Fruit fly (Drosophila melanogaster) whole organism, embryonic: Measurements from ENCODE around the gene Hand.

ENCODE experiments used
- Antp ChIP-seq: fragments of 200-800 bp; sonication (Bioruptor generic); optimal IDR thresholded peaks from 3 replicates; lab custom pipeline; 2016; ENCODE audit warnings: missing biosample characterization, missing genetic modification characterization
- Atf-2 ChIP-seq: fragments of 200-800 bp; sonication (Bioruptor generic); optimal IDR thresholded peaks from 2 replicates; lab custom pipeline; 2016; ENCODE audit warnings: missing biosample characterization, missing genetic modification characterization
- Atf6 ChIP-seq: fragments of 200-800 bp; sonication (Bioruptor generic); IDR thresholded peaks from 2 replicates; pipeline ENCODE4 v1.3.6; 2022; ENCODE audit warnings: missing biosample characterization, missing genetic modification characterization
- CG10431 ChIP-seq: fragments of 200-800 bp; sonication (Bioruptor generic); optimal IDR thresholded peaks from 3 replicates; lab custom pipeline; 2018; ENCODE audit warnings: missing biosample characterization, mild to moderate bottlenecking, missing genetic modification characterization
- CG11456 ChIP-seq: fragments of 200-800 bp; sonication (Bioruptor generic); IDR thresholded peaks from 3 replicates; pipeline ENCODE4 v1.3.6; 2022; ENCODE audit warnings: missing biosample characterization, missing genetic modification characterization
- CG12155 ChIP-seq: fragments of 200-800 bp; sonication (Bioruptor generic); optimal IDR thresholded peaks from 3 replicates; lab custom pipeline; 2016; ENCODE audit warnings: missing biosample characterization, missing genetic modification characterization
- CG12391 ChIP-seq: fragments of 200-800 bp; sonication (Bioruptor generic); optimal IDR thresholded peaks from 3 replicates; lab custom pipeline; 2018; ENCODE audit warnings: missing biosample characterization, mild to moderate bottlenecking, missing genetic modification characterization, moderate library complexity
- CG2199 ChIP-seq: fragments of 200-800 bp; sonication (Bioruptor generic); IDR thresholded peaks from 3 replicates; pipeline ENCODE4 v1.3.6; 2022; ENCODE audit warnings: missing biosample characterization, missing genetic modification characterization
- CG31224 ChIP-seq: fragments of 200-800 bp; sonication (Bioruptor generic); IDR thresholded peaks from 2 replicates; pipeline ENCODE4 v1.3.6; 2022; ENCODE audit warnings: missing biosample characterization, missing genetic modification characterization
- CG3163 ChIP-seq: fragments of 200-800 bp; sonication (Bioruptor generic); optimal IDR thresholded peaks from 3 replicates; lab custom pipeline; 2016; ENCODE audit warnings: missing biosample characterization, missing genetic modification characterization
- CG34422 ChIP-seq: fragments of 200-800 bp; sonication (Bioruptor generic); IDR thresholded peaks from 3 replicates; pipeline ENCODE4 v1.3.6; 2022; ENCODE audit warnings: missing biosample characterization, missing genetic modification characterization
- CG4404 ChIP-seq: fragments of 200-800 bp; sonication (Bioruptor generic); IDR thresholded peaks from 2 replicates; pipeline ENCODE4 v1.3.6; 2022; ENCODE audit warnings: missing biosample characterization, missing genetic modification characterization
- CG7372 ChIP-seq: fragments of 200-800 bp; sonication (Bioruptor generic); IDR thresholded peaks from 2 replicates; pipeline ENCODE4 v1.3.6; 2022; ENCODE audit warnings: missing biosample characterization, missing genetic modification characterization
- CG7839 ChIP-seq: fragments of 200-800 bp; sonication (Bioruptor generic); optimal IDR thresholded peaks from 3 replicates; lab custom pipeline; 2018; ENCODE audit warnings: missing biosample characterization, mild to moderate bottlenecking, missing genetic modification characterization, moderate library complexity
- CkIIα-i1 ChIP-seq: fragments of 200-800 bp; sonication (Bioruptor generic); IDR thresholded peaks from 2 replicates; pipeline ENCODE4 v1.3.6; 2022; ENCODE audit warnings: missing biosample characterization, missing genetic modification characterization
- CrebB ChIP-seq: fragments of 200-800 bp; sonication (Bioruptor generic); optimal IDR thresholded peaks from 3 replicates; lab custom pipeline; 2018; ENCODE audit warnings: missing biosample characterization, mild to moderate bottlenecking, missing genetic modification characterization
- D19B ChIP-seq: fragments of 200-800 bp; sonication (Bioruptor generic); optimal IDR thresholded peaks from 2 replicates; lab custom pipeline; 2017; ENCODE audit warnings: missing biosample characterization, mild to moderate bottlenecking, missing genetic modification characterization
- Dad ChIP-seq: fragments of 200-800 bp; sonication (Bioruptor generic); optimal IDR thresholded peaks from 3 replicates; lab custom pipeline; 2016; ENCODE audit warnings: missing biosample characterization, missing genetic modification characterization
- Dip2 ChIP-seq: fragments of 200-800 bp; sonication (Bioruptor generic); IDR thresholded peaks from 2 replicates; pipeline ENCODE4 v1.3.6; 2022; ENCODE audit warnings: missing biosample characterization, missing genetic modification characterization
- Drgx ChIP-seq: fragments of 200-800 bp; sonication (Bioruptor generic); IDR thresholded peaks from 2 replicates; pipeline ENCODE4 v1.3.6; 2022; ENCODE audit warnings: missing biosample characterization, missing genetic modification characterization
- GATAe ChIP-seq: fragments of 200-800 bp; sonication (Bioruptor generic); conservative IDR thresholded peaks from 2 replicates; pipeline ENCODE4 v1.3.6; 2022; ENCODE audit warnings: missing biosample characterization, missing genetic modification characterization
- Gug ChIP-seq: fragments of 200-800 bp; sonication (Bioruptor generic); IDR thresholded peaks from 4 replicates; pipeline ENCODE4 v1.3.6; 2022; ENCODE audit warnings: missing biosample characterization, missing genetic modification characterization
- HLH3B ChIP-seq: fragments of 200-800 bp; sonication (Bioruptor generic); IDR thresholded peaks from 2 replicates; pipeline ENCODE4 v1.3.6; 2022; ENCODE audit warnings: missing biosample characterization, missing genetic modification characterization
- HLH54F ChIP-seq: fragments of 200-800 bp; sonication (Bioruptor generic); optimal IDR thresholded peaks from 3 replicates; lab custom pipeline; 2016; ENCODE audit warnings: missing biosample characterization, missing genetic modification characterization
- HmgD ChIP-seq: fragments of 200-800 bp; sonication (Bioruptor generic); optimal IDR thresholded peaks from 3 replicates; lab custom pipeline; 2016; ENCODE audit warnings: missing biosample characterization, missing genetic modification characterization
- Hmx ChIP-seq: fragments of 200-800 bp; sonication (Bioruptor generic); optimal IDR thresholded peaks from 2 replicates; lab custom pipeline; 2016; ENCODE audit warnings: missing biosample characterization, missing genetic modification characterization
- MTF-1 ChIP-seq: fragments of 200-800 bp; sonication (Bioruptor generic); optimal IDR thresholded peaks from 2 replicates; lab custom pipeline; 2018; ENCODE audit warnings: missing biosample characterization, mild to moderate bottlenecking, missing genetic modification characterization, borderline replicate concordance
- Mes4 ChIP-seq: fragments of 200-800 bp; sonication (Bioruptor generic); optimal IDR thresholded peaks from 2 replicates; lab custom pipeline; 2016; ENCODE audit warnings: missing biosample characterization, missing genetic modification characterization
- NfI ChIP-seq: fragments of 200-800 bp; sonication (Bioruptor generic); optimal IDR thresholded peaks from 3 replicates; lab custom pipeline; 2018; ENCODE audit warnings: missing biosample characterization, mild to moderate bottlenecking, missing genetic modification characterization, moderate library complexity
- Opbp ChIP-seq: fragments of 200-800 bp; sonication (Bioruptor generic); IDR thresholded peaks from 3 replicates; pipeline ENCODE4 v1.3.6; 2022; ENCODE audit warnings: missing biosample characterization, missing genetic modification characterization; ENCODE audit not compliant: partially characterized antibody
- Poxn ChIP-seq: fragments of 200-800 bp; sonication (Bioruptor generic); IDR thresholded peaks from 2 replicates; pipeline ENCODE4 v1.3.6; 2022; ENCODE audit warnings: missing biosample characterization, missing genetic modification characterization
- Ravus ChIP-seq: fragments of 200-800 bp; sonication (Bioruptor generic); IDR thresholded peaks from 2 replicates; pipeline ENCODE4 v1.3.6; 2022; ENCODE audit warnings: missing biosample characterization, missing genetic modification characterization
- Usf ChIP-seq: fragments of 200-800 bp; sonication (Bioruptor generic); optimal IDR thresholded peaks from 2 replicates; lab custom pipeline; 2017; ENCODE audit warnings: missing genotype, missing biosample characterization, missing genetic modification characterization
- eve ChIP-seq, 2 experiments: fragments of >200 bp; optimal IDR thresholded peaks; 2 replicates each; lab custom pipeline; 2017; ENCODE audit warnings: missing biosample characterization in 2 of 2, missing genetic modification characterization in 2 of 2
- ftz-f1 ChIP-seq: fragments of 200-800 bp; sonication (Bioruptor generic); optimal IDR thresholded peaks from 2 replicates; lab custom pipeline; 2016; ENCODE audit warnings: missing biosample characterization, missing genetic modification characterization
- gro ChIP-seq: fragments of 200-800 bp; sonication (Bioruptor generic); optimal IDR thresholded peaks from 2 replicates; lab custom pipeline; 2016; ENCODE audit warnings: missing biosample characterization, missing genetic modification characterization
- jing ChIP-seq: fragments of 200-800 bp; sonication (Bioruptor generic); optimal IDR thresholded peaks from 2 replicates; lab custom pipeline; 2018; ENCODE audit warnings: missing biosample characterization, mild to moderate bottlenecking, missing genetic modification characterization
- kay ChIP-seq: fragments of 200-800 bp; sonication (Bioruptor generic); optimal IDR thresholded peaks from 2 replicates; lab custom pipeline; 2016; ENCODE audit warnings: missing biosample characterization, missing genetic modification characterization
- lab ChIP-seq: fragments of 200-800 bp; sonication (Bioruptor generic); optimal IDR thresholded peaks from 3 replicates; lab custom pipeline; 2017; ENCODE audit warnings: missing biosample characterization, missing genetic modification characterization, mild to moderate bottlenecking, moderate library complexity, missing genetic modification reagents
- lbe ChIP-seq: fragments of 200-800 bp; sonication (Bioruptor generic); optimal IDR thresholded peaks from 2 replicates; lab custom pipeline; 2016; ENCODE audit warnings: missing biosample characterization, mild to moderate bottlenecking, missing genetic modification characterization
- nom ChIP-seq: fragments of 200-800 bp; sonication (Bioruptor generic); optimal IDR thresholded peaks from 2 replicates; lab custom pipeline; 2017; ENCODE audit warnings: missing biosample characterization, missing genetic modification characterization, mild to moderate bottlenecking, moderate library complexity, missing genetic modification reagents
- prd ChIP-seq, 3 experiments: fragments of >200 bp in 2 of 3; fragments of 200-800 bp in 1 of 3; sonication (Bioruptor generic) in 1 of 3; optimal IDR thresholded peaks in 2 of 3; IDR thresholded peaks in 1 of 3; 2 replicates in 2 of 3; 3 replicates in 1 of 3; pipeline versions ENCODE4 v1.3.6 to Lab custom; 2017 to 2022; ENCODE audit warnings: missing biosample characterization in 1 of 3, missing genetic modification characterization in 1 of 3
- rib ChIP-seq: fragments of 200-800 bp; sonication (Bioruptor generic); IDR thresholded peaks from 2 replicates; pipeline ENCODE4 v1.3.6; 2022; ENCODE audit warnings: missing biosample characterization, missing genetic modification characterization
- sc ChIP-seq, 3 experiments: fragments of >200 bp in 2 of 3; fragments of 200-800 bp in 1 of 3; sonication (Bioruptor generic) in 1 of 3; optimal IDR thresholded peaks; 2 replicates in 2 of 3; 3 replicates in 1 of 3; lab custom pipeline; 2017; ENCODE audit warnings: mild to moderate bottlenecking in 1 of 3, missing biosample characterization in 1 of 3, missing genetic modification characterization in 1 of 3, missing genetic modification reagents in 1 of 3
- scrt ChIP-seq: fragments of 200-800 bp; sonication (Bioruptor generic); optimal IDR thresholded peaks from 2 replicates; lab custom pipeline; 2018; ENCODE audit warnings: missing biosample characterization, mild to moderate bottlenecking, missing genetic modification characterization, moderate library complexity
- slbo ChIP-seq: fragments of 200-800 bp; sonication (Bioruptor generic); IDR thresholded peaks from 2 replicates; pipeline ENCODE4 v1.3.6; 2022; ENCODE audit warnings: missing biosample characterization, missing genetic modification characterization
- slou ChIP-seq: fragments of 200-800 bp; sonication (Bioruptor generic); optimal IDR thresholded peaks from 3 replicates; lab custom pipeline; 2016; ENCODE audit warnings: missing biosample characterization, missing genetic modification characterization
- twi ChIP-seq: fragments of 200-800 bp; optimal IDR thresholded peaks from 2 replicates; lab custom pipeline; 2019; ENCODE audit warnings: missing biosample characterization, mild to moderate bottlenecking, missing genetic modification characterization, moderate library complexity
- unc-4 ChIP-seq: fragments of 200-800 bp; sonication (Bioruptor generic); IDR thresholded peaks from 2 replicates; pipeline ENCODE4 v1.3.6; 2022; ENCODE audit warnings: missing biosample characterization, missing genetic modification characterization; ENCODE audit not compliant: partially characterized antibody
- yki ChIP-seq: fragments of >200 bp; optimal IDR thresholded peaks from 3 replicates; lab custom pipeline; 2018

Gene Hand

dm6 chr2L:10339212-10339721 lies 44.1 kb upstream of the Hand start, which contains the start of gene SamDC (continued):
- TF ChIP-seq CG31224 (GFP tag; lab: Robert Waterston, UW) (no peak), kay (no peak), MTF-1 (GFP tag; lab: Kevin White, UChicago) (no peak), CG3163 (no peak), Hmx (no peak), HmgD (peak; percentile 27), HLH54F (GFP tag; lab: Kevin White, UChicago) (peak; percentile 23), Antp (GFP tag; lab: Kevin White, UChicago) (peak; percentile 43), HLH3B (GFP tag; lab: Robert Waterston, UW) (peak; percentile 52; the same call in 1 of the 2 replicates), Atf6 (GFP tag; lab: Robert Waterston, UW) (peak; percentile 46; the same call in 1 of the 2 replicates), CkIIα-i1 (GFP tag; lab: Robert Waterston, UW) (no peak), CG2199 (peak; percentile 67; the same call in 2 of the 3 replicates), CG4404 (GFP tag; lab: Robert Waterston, UW) (no peak), D19B (no peak), CG12155 (GFP tag; lab: Kevin White, UChicago) (peak; percentile 27), Dip2 (no peak), Mes4 (GFP tag; lab: Kevin White, UChicago) (no peak), scrt (GFP tag; lab: Kevin White, UChicago) (peak; percentile 46), lab (GFP tag; lab: Kevin White, UChicago) (no peak), CG7372 (GFP tag; lab: Robert Waterston, UW) (no peak), Dad (GFP tag; lab: Kevin White, UChicago) (peak; percentile 5), slbo (GFP tag; lab: Robert Waterston, UW) (peak; percentile 57), CrebB (tag; lab: Kevin White, UChicago) (peak; percentile 18), nom (GFP tag; lab: Kevin White, UChicago) (no peak), GATAe (GFP tag; lab: Robert Waterston, UW) (no peak), Usf (GFP tag; lab: Kevin White, UChicago) (no peak), lbe (peak; percentile 13), gro (GFP tag; lab: Kevin White, UChicago) (peak; percentile 52), eve (GFP tag; optimal IDR thresholded peaks at IDR 0.05; lab: Kevin White, UChicago) (peak in 1 of 2 experiments; percentile 7), Ravus (GFP tag; lab: Robert Waterston, UW) (no peak), rib (no peak), prd (optimal IDR thresholded peaks at IDR 0.05; lab: Kevin White, UChicago) (no peak), prd (GFP tag; IDR thresholded peaks at IDR 0.05; lab: Robert Waterston, UW) (no peak; the same call in 1 of the 3 replicates), CG34422 (peak; percentile 72; the same call in 2 of the 3 replicates), CG12391 (peak; percentile 71), Poxn (GFP tag; lab: Robert Waterston, UW) (no peak), yki (lab: Kevin White, UChicago) (no peak), NfI (peak; percentile 46), jing (GFP tag; lab: Kevin White, UChicago) (no peak), Opbp (GFP tag; lab: Robert Waterston, UW) (peak; percentile 83), CG10431 (GFP tag; lab: Kevin White, UChicago) (no peak), Drgx (no peak; the same call in 1 of the 2 replicates), twi (peak; percentile 17), Gug (GFP tag; lab: Robert Waterston, UW) (no peak), Atf-2 (no peak), CG11456 (GFP tag; lab: Robert Waterston, UW) (no peak), slou (GFP tag; lab: Kevin White, UChicago) (no peak), unc-4 (GFP tag; lab: Robert Waterston, UW) (peak; percentile 77), sc (optimal IDR thresholded peaks at IDR 0.05; lab: Kevin White, UChicago) (no peak), sc (GFP tag; optimal IDR thresholded peaks at IDR 0.05; lab: Kevin White, UChicago) (no peak), ftz-f1 (GFP tag; lab: Kevin White, UChicago) (no peak), CG7839 (peak; percentile 52)
